Worm (Caenorhabditis elegans) whole organism, L2 larva: ENCODE measurements around the gene str-2.

Experiments used
- R02D3.7 ChIP-seq: fragments of 150-350 bp; optimal IDR thresholded peaks from 2 replicates; lab custom pipeline; 2014; ENCODE audit warnings: missing biosample characterization, missing genetic modification characterization
- Y55F3AM.14 ChIP-seq: fragments of 200-800 bp; sonication (Bioruptor generic); optimal IDR thresholded peaks from 2 replicates; lab custom pipeline; 2018; ENCODE audit warnings: mild to moderate bottlenecking, missing genetic modification characterization, missing compliant biosample characterization
- aly-2 ChIP-seq: fragments of 150-350 bp; optimal IDR thresholded peaks from 2 replicates; lab custom pipeline; 2014; ENCODE audit warnings: missing biosample characterization, missing genetic modification characterization
- ceh-16 ChIP-seq: fragments of 150-350 bp; optimal IDR thresholded peaks from 2 replicates; lab custom pipeline; 2014; ENCODE audit warnings: missing biosample characterization, missing genetic modification characterization
- elt-3 ChIP-seq: sonication (generic microtip); optimal IDR thresholded peaks from 2 replicates; lab custom pipeline; 2017; ENCODE audit warnings: missing biosample characterization, missing genetic modification characterization
- lin-11 ChIP-seq: fragments of 150-350 bp; sonication (generic microtip); optimal IDR thresholded peaks from 2 replicates; lab custom pipeline; 2014; ENCODE audit warnings: missing biosample characterization, missing genetic modification characterization, inconsistent platforms, mixed read lengths
- mdl-1 ChIP-seq, 2 experiments: fragments of 150-350 bp in 1 of 2; sonication (generic microtip) in 1 of 2; optimal IDR thresholded peaks; 2 replicates each; lab custom pipeline; 2017; ENCODE audit warnings: missing biosample characterization in 2 of 2, missing genetic modification characterization in 2 of 2
- nhr-11 ChIP-seq: fragments of 150-350 bp; optimal IDR thresholded peaks from 2 replicates; lab custom pipeline; 2014; ENCODE audit warnings: missing biosample characterization, missing genetic modification characterization
- nhr-12 ChIP-seq: fragments of 150-350 bp; optimal IDR thresholded peaks from 2 replicates; lab custom pipeline; 2014; ENCODE audit warnings: missing biosample characterization, missing genetic modification characterization
- nhr-237 ChIP-seq: fragments of 150-350 bp; optimal IDR thresholded peaks from 2 replicates; lab custom pipeline; 2014; ENCODE audit warnings: missing biosample characterization, missing genetic modification characterization
- nhr-6 ChIP-seq: fragments of 150-350 bp; optimal IDR thresholded peaks from 2 replicates; lab custom pipeline; 2014; ENCODE audit warnings: missing biosample characterization, missing genetic modification characterization
- nhr-77 ChIP-seq: fragments of 150-350 bp; optimal IDR thresholded peaks from 2 replicates; lab custom pipeline; 2014; ENCODE audit warnings: missing biosample characterization, missing genetic modification characterization
- skn-1 ChIP-seq: sonication (generic microtip); optimal IDR thresholded peaks from 2 replicates; lab custom pipeline; 2017; ENCODE audit warnings: missing biosample characterization, missing genetic modification characterization
- ztf-4 ChIP-seq: fragments of 150-350 bp; optimal IDR thresholded peaks from 2 replicates; lab custom pipeline; 2014; ENCODE audit warnings: missing biosample characterization, missing genetic modification characterization

DNA sequence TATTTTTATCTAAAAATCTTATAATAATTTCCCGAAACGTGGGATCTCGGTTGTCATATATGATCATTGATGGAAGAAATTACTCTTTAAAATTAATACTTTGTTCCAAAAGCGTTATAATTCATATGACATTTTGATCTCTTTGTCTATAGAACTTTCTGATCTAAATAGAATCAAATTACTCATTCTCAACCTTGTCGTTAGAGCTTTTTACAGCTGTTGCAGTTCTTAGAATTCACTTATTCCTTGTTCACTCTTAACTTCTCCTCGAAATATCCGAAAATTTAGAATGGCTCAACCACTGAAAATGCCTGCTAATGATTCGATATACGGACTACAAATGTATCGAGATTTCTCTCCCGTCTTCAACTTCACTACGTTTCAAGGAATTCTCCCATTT lies 12.9 kb downstream of the str-2 start, which contains the start of gene sru-29:
- TF ChIP-seq nhr-77 (tag; lab: Kevin White, UChicago): no peak
- TF ChIP-seq nhr-237 (tag; lab: Kevin White, UChicago): no peak
- TF ChIP-seq R02D3.7 (tag; lab: Kevin White, UChicago): no peak
- no peak for TF ChIP-seq Y55F3AM.14 (GFP tag; lab: Kevin White, UChicago)
- no peak for TF ChIP-seq ztf-4 (tag; lab: Kevin White, UChicago)
- no peak for TF ChIP-seq skn-1
- TF ChIP-seq lin-11 (tag; lab: Kevin White, UChicago): no peak
- no peak for TF ChIP-seq nhr-6 (tag; lab: Kevin White, UChicago)
- no peak for TF ChIP-seq ceh-16 (tag; lab: Kevin White, UChicago)
- no peak for TF ChIP-seq mdl-1 (tag; optimal IDR thresholded peaks at IDR 0.05; lab: Kevin White, UChicago)
- no peak for TF ChIP-seq aly-2 (tag; lab: Kevin White, UChicago)
- no peak for TF ChIP-seq nhr-12 (tag; lab: Kevin White, UChicago)
- no peak for TF ChIP-seq nhr-11 (tag; lab: Kevin White, UChicago)
- no peak for TF ChIP-seq elt-3
